Worm (Caenorhabditis elegans): Measurements from ENCODE around the gene Y4C6B.4.
"Not testable (repeated sequence)": the region's sequence is repeated elsewhere in the genome, so short reads cannot be mapped to it uniquely, and the experiment has no call there.

Y4C6B.4 gene

ce11 chrIV:5303030-5303429 lies 23.2 kb upstream of the Y4C6B.4 start, which contains the start of gene ZK354.7:
ZK354.7 (minus strand) TSS chrIV:5303130.
- TF ChIP-seq ztf-23 (GFP tag; IDR thresholded peaks at IDR 0.05) (no peak), klf-2 (GFP tag; conservative IDR thresholded peaks at IDR 0.05) (no peak), cog-1 (tag; optimal IDR thresholded peaks at IDR 0.05) (no peak), ztf-29 (GFP tag; IDR thresholded peaks at IDR 0.05) (no peak)

- TF ChIP-seq T22C8.4 (GFP tag; IDR thresholded peaks at IDR 0.05) (no peak), ztf-29 (GFP tag; IDR thresholded peaks at IDR 0.05) (no peak), flt-1 (GFP tag; IDR thresholded peaks at IDR 0.05) (no peak), klf-2 (GFP tag; conservative IDR thresholded peaks at IDR 0.05) (no peak), med-1 (GFP tag; optimal IDR thresholded peaks at IDR 0.05; ENCODE audit: insufficient read depth) (no peak), tab-1 (GFP tag; IDR thresholded peaks at IDR 0.05) (no peak), ztf-23 (GFP tag; IDR thresholded peaks at IDR 0.05) (no peak), cog-1 (tag; optimal IDR thresholded peaks at IDR 0.05) (no peak)
These were observed 20.2 kb upstream of the Y4C6B.4 start, which contains the start of gene ZK354.8 for ce11 chrIV:5306040-5306439. ZK354.8 (minus strand) TSS chrIV:5306140.

- TF ChIP-seq ztf-29 (GFP tag; IDR thresholded peaks at IDR 0.05); cog-1 (tag; optimal IDR thresholded peaks at IDR 0.05); ztf-23 (GFP tag; IDR thresholded peaks at IDR 0.05): not testable (repeated sequence)
These were observed 18.1 kb upstream of the Y4C6B.4 start, which contains the start of the genes ZK354.9 and msp-58 for ce11 chrIV:5308046-5308643. ZK354.9 (minus strand) TSS chrIV:5308146. msp-58 (plus strand) TSS chrIV:5308593.

- TF ChIP-seq tab-1 (GFP tag; IDR thresholded peaks at IDR 0.05) (no peak), ztf-29 (GFP tag; IDR thresholded peaks at IDR 0.05) (no peak), cog-1 (tag; optimal IDR thresholded peaks at IDR 0.05) (no peak), flt-1 (GFP tag; IDR thresholded peaks at IDR 0.05) (no peak), ztf-23 (GFP tag; IDR thresholded peaks at IDR 0.05) (no peak), ref-1 (GFP tag; conservative IDR thresholded peaks at IDR 0.05) (no peak), klf-2 (GFP tag; conservative IDR thresholded peaks at IDR 0.05) (no peak), T22C8.4 (GFP tag; IDR thresholded peaks at IDR 0.05) (no peak), med-1 (GFP tag; optimal IDR thresholded peaks at IDR 0.05; ENCODE audit: insufficient read depth) (no peak)
These were observed 16.5 kb upstream of the Y4C6B.4 start, which contains the start of gene ZK354.3 for ce11 chrIV:5309742-5310141. ZK354.3 (plus strand) TSS chrIV:5310042.

- TF ChIP-seq ztf-29, flt-1, T22C8.4 (GFP tag; IDR thresholded peaks at IDR 0.05): not testable (repeated sequence)
These were observed 13.2 kb upstream of the Y4C6B.4 start, which contains the start of the genes msp-59 and ZK354.2 for ce11 chrIV:5313011-5313410. msp-59 (minus strand) TSS chrIV:5313111. ZK354.2 (plus strand) TSS chrIV:5313405.

- not testable (repeated sequence) for TF ChIP-seq ztf-23 (GFP tag; IDR thresholded peaks at IDR 0.05); ztf-29 (GFP tag; IDR thresholded peaks at IDR 0.05); klf-2 (GFP tag; conservative IDR thresholded peaks at IDR 0.05)
These were observed 10.0 kb upstream of the Y4C6B.4 start, which contains the start of gene msp-65 for ce11 chrIV:5316223-5316622. msp-65 (plus strand) TSS chrIV:5316523.

ce11 chrIV:5317106-5317505 lies 9.1 kb upstream of the Y4C6B.4 start:
- no peak for TF ChIP-seq ztf-29 (GFP tag; IDR thresholded peaks at IDR 0.05)
- TF ChIP-seq flt-1 (GFP tag; IDR thresholded peaks at IDR 0.05) = no peak
- no peak for TF ChIP-seq cog-1 (tag; optimal IDR thresholded peaks at IDR 0.05)
- TF ChIP-seq ztf-23 (GFP tag; IDR thresholded peaks at IDR 0.05) = no peak
- no peak for TF ChIP-seq klf-2 (GFP tag; conservative IDR thresholded peaks at IDR 0.05)
- no peak for TF ChIP-seq T22C8.4 (GFP tag; IDR thresholded peaks at IDR 0.05)
- no peak for TF ChIP-seq med-1 (GFP tag; optimal IDR thresholded peaks at IDR 0.05; ENCODE audit: insufficient read depth)
- no peak for TF ChIP-seq tab-1 (GFP tag; IDR thresholded peaks at IDR 0.05)
- no peak for TF ChIP-seq ref-1 (GFP tag; conservative IDR thresholded peaks at IDR 0.05)

ce11 chrIV:5318835-5319303 lies 7.4 kb upstream of the Y4C6B.4 start, which contains the start of gene slc-46A:
slc-46A (plus strand) TSS chrIV:5319253.
- no peak for TF ChIP-seq klf-2 (GFP tag; conservative IDR thresholded peaks at IDR 0.05)
- TF ChIP-seq ztf-23 (GFP tag; IDR thresholded peaks at IDR 0.05) = no peak
- TF ChIP-seq tab-1 (GFP tag; IDR thresholded peaks at IDR 0.05) = no peak
- no peak for TF ChIP-seq T22C8.4 (GFP tag; IDR thresholded peaks at IDR 0.05)
- no peak for TF ChIP-seq med-1 (GFP tag; optimal IDR thresholded peaks at IDR 0.05; ENCODE audit: insufficient read depth)
- TF ChIP-seq ref-1 (GFP tag; conservative IDR thresholded peaks at IDR 0.05) = no peak
- no peak for TF ChIP-seq cog-1 (tag; optimal IDR thresholded peaks at IDR 0.05)
- TF ChIP-seq ztf-29 (GFP tag; IDR thresholded peaks at IDR 0.05) = no peak
- no peak for TF ChIP-seq flt-1 (GFP tag; IDR thresholded peaks at IDR 0.05)

ce11 chrIV:5332178-5332577 lies 5.9 kb downstream of the Y4C6B.4 start, which contains the start of gene Y4C6B.3:
Y4C6B.3 (plus strand) TSS chrIV:5332478.
- TF ChIP-seq flt-1 (GFP tag; IDR thresholded peaks at IDR 0.05) = no peak
- no peak for TF ChIP-seq T22C8.4 (GFP tag; IDR thresholded peaks at IDR 0.05)
- no peak for TF ChIP-seq cog-1 (tag; optimal IDR thresholded peaks at IDR 0.05)
- no peak for TF ChIP-seq med-1 (GFP tag; optimal IDR thresholded peaks at IDR 0.05; ENCODE audit: insufficient read depth)
- TF ChIP-seq ref-1 (GFP tag; conservative IDR thresholded peaks at IDR 0.05) = no peak
- TF ChIP-seq ztf-23 (GFP tag; IDR thresholded peaks at IDR 0.05) = no peak
- TF ChIP-seq tab-1 (GFP tag; IDR thresholded peaks at IDR 0.05) = no peak
- TF ChIP-seq klf-2 (GFP tag; conservative IDR thresholded peaks at IDR 0.05) = no peak

ce11 chrIV:5333484-5333883 lies 7.2 kb downstream of the Y4C6B.4 start:
- TF ChIP-seq cog-1 (tag; optimal IDR thresholded peaks at IDR 0.05) (no peak), ref-1 (GFP tag; conservative IDR thresholded peaks at IDR 0.05) (no peak), med-1 (GFP tag; optimal IDR thresholded peaks at IDR 0.05; ENCODE audit: insufficient read depth) (no peak), ztf-29 (GFP tag; IDR thresholded peaks at IDR 0.05) (no peak), ztf-23 (GFP tag; IDR thresholded peaks at IDR 0.05) (no peak), flt-1 (GFP tag; IDR thresholded peaks at IDR 0.05) (no peak), tab-1 (GFP tag; IDR thresholded peaks at IDR 0.05) (no peak), T22C8.4 (GFP tag; IDR thresholded peaks at IDR 0.05) (no peak), klf-2 (GFP tag; conservative IDR thresholded peaks at IDR 0.05) (no peak)

Measured in whole organism, midembryonic.